Worm (Caenorhabditis elegans) whole organism, young adult: ENCODE results near the gene B0336.13.
A peak's percentile ranks its signal among the peaks of the same experiment; 100 is the strongest.

Experiments used
- B0019.2 ChIP-seq: fragments of 200-800 bp; sonication (Bioruptor generic); conservative IDR thresholded peaks from 2 replicates; pipeline ENCODE4 v1.3.6; 2022; ENCODE audit warnings: missing genetic modification reagents, missing genetic modification characterization, missing compliant biosample characterization
- B0336.3 ChIP-seq: fragments of 200-800 bp; sonication (Bioruptor generic); IDR thresholded peaks from 2 replicates; pipeline ENCODE4 v1.3.6; 2022; ENCODE audit warnings: missing genetic modification characterization, missing compliant biosample characterization
- D2030.7 ChIP-seq: fragments of 200-800 bp; sonication (Bioruptor generic); IDR thresholded peaks from 2 replicates; pipeline ENCODE4 v1.3.6; 2022; ENCODE audit warnings: missing genetic modification reagents, missing genetic modification characterization, missing compliant biosample characterization
- F33H1.4 ChIP-seq: fragments of 200-800 bp; sonication (Bioruptor generic); IDR thresholded peaks from 2 replicates; pipeline ENCODE4 v1.3.6; 2022; ENCODE audit warnings: missing genetic modification reagents, missing genetic modification characterization, missing compliant biosample characterization
- K12H6.12 ChIP-seq: fragments of 200-800 bp; sonication (Bioruptor generic); optimal IDR thresholded peaks from 2 replicates; lab custom pipeline; 2018; ENCODE audit warnings: mild to moderate bottlenecking, missing genetic modification characterization, missing compliant biosample characterization
- Y53F4B.3 ChIP-seq: fragments of 200-800 bp; sonication (Bioruptor generic); IDR thresholded peaks from 2 replicates; pipeline ENCODE4 v1.3.6; 2022; ENCODE audit warnings: missing genetic modification reagents, missing genetic modification characterization, missing compliant biosample characterization
- Y67H2A.10 ChIP-seq: fragments of 200-800 bp; sonication (Bioruptor generic); conservative IDR thresholded peaks from 2 replicates; pipeline ENCODE4 v1.3.6; 2022; ENCODE audit warnings: missing genetic modification reagents, missing genetic modification characterization, missing compliant biosample characterization
- Y95B8A.8 ChIP-seq: fragments of 200-800 bp; sonication (Bioruptor generic); IDR thresholded peaks from 2 replicates; pipeline ENCODE4 v1.3.6; 2022; ENCODE audit warnings: missing genetic modification reagents, missing genetic modification characterization, missing compliant biosample characterization
- ZK185.1 ChIP-seq: sonication (generic microtip); optimal IDR thresholded peaks from 2 replicates; lab custom pipeline; 2016; ENCODE audit warnings: mild to moderate bottlenecking, missing genetic modification characterization, missing compliant biosample characterization; ENCODE audit not compliant: poor library complexity, severe bottlenecking
- attf-3 ChIP-seq: fragments of 200-800 bp; sonication (Bioruptor generic); conservative IDR thresholded peaks from 2 replicates; pipeline ENCODE4 v1.3.6; 2022; ENCODE audit warnings: missing genetic modification reagents, missing genetic modification characterization, missing compliant biosample characterization
- attf-5 ChIP-seq: fragments of 200-800 bp; sonication (Bioruptor generic); optimal IDR thresholded peaks from 2 replicates; lab custom pipeline; 2018; ENCODE audit warnings: mild to moderate bottlenecking, missing genetic modification characterization, missing compliant biosample characterization
- cebp-1 ChIP-seq, 2 experiments: fragments of 200-800 bp in 1 of 2; sonication (Bioruptor generic) in 1 of 2; sonication (generic microtip) in 1 of 2; IDR thresholded peaks in 1 of 2; optimal IDR thresholded peaks in 1 of 2; 2 replicates each; pipeline versions ENCODE4 v1.3.6 to Lab custom; 2017 to 2022; ENCODE audit warnings: missing compliant biosample characterization in 2 of 2, missing genetic modification characterization in 2 of 2, mild to moderate bottlenecking in 1 of 2, missing genetic modification reagents in 1 of 2, moderate library complexity in 1 of 2
- cebp-2 ChIP-seq: fragments of 200-800 bp; sonication (Bioruptor generic); IDR thresholded peaks from 2 replicates; pipeline ENCODE4 v1.3.6; 2022; ENCODE audit warnings: missing genetic modification characterization, missing compliant biosample characterization
- ceh-100 ChIP-seq: fragments of 200-800 bp; sonication (Bioruptor generic); IDR thresholded peaks from 2 replicates; pipeline ENCODE4 v1.3.6; 2022; ENCODE audit warnings: missing genetic modification reagents, missing genetic modification characterization, missing compliant biosample characterization
- ceh-91 ChIP-seq: fragments of 200-800 bp; sonication (Bioruptor generic); IDR thresholded peaks from 2 replicates; pipeline ENCODE4 v1.3.6; 2022; ENCODE audit warnings: missing genetic modification reagents, missing genetic modification characterization, missing compliant biosample characterization
- die-1 ChIP-seq: sonication (generic microtip); optimal IDR thresholded peaks from 2 replicates; lab custom pipeline; 2016; ENCODE audit warnings: missing genotype, mild to moderate bottlenecking, missing genetic modification characterization, missing compliant biosample characterization
- dox-1 ChIP-seq: fragments of 200-800 bp; sonication (Bioruptor generic); IDR thresholded peaks from 2 replicates; pipeline ENCODE4 v1.3.6; 2022; ENCODE audit warnings: missing genetic modification reagents, missing genetic modification characterization, missing compliant biosample characterization
- dpl-1 ChIP-seq: fragments of 150-350 bp; optimal IDR thresholded peaks from 2 replicates; lab custom pipeline; 2014; ENCODE audit warnings: missing biosample characterization, missing genetic modification reagents, missing genetic modification characterization
- efl-1 ChIP-seq: fragments of 150-350 bp; optimal IDR thresholded peaks from 2 replicates; lab custom pipeline; 2014; ENCODE audit warnings: missing biosample characterization, missing genetic modification reagents, missing genetic modification characterization
- egl-18 ChIP-seq: fragments of 200-800 bp; sonication (Bioruptor generic); IDR thresholded peaks from 2 replicates; pipeline ENCODE4 v1.3.6; 2022; ENCODE audit warnings: missing genetic modification reagents, missing genetic modification characterization, missing compliant biosample characterization
- him-1 ChIP-seq: sonication (generic microtip); optimal IDR thresholded peaks from 2 replicates; lab custom pipeline; 2016; ENCODE audit warnings: missing genotype, missing genetic modification reagents, missing genetic modification characterization, missing compliant biosample characterization
- hmg-1.2 ChIP-seq: fragments of 200-800 bp; sonication (Bioruptor generic); IDR thresholded peaks from 2 replicates; pipeline ENCODE4 v1.3.6; 2022; ENCODE audit warnings: missing genetic modification reagents, missing genetic modification characterization, missing compliant biosample characterization
- hrde-1 ChIP-seq: sonication (generic microtip); optimal IDR thresholded peaks from 2 replicates; lab custom pipeline; 2016; ENCODE audit warnings: missing genetic modification characterization, mild to moderate bottlenecking, missing compliant biosample characterization, moderate library complexity, missing genotype, missing genetic modification reagents, borderline replicate concordance
- lin-40 ChIP-seq: sonication (generic microtip); optimal IDR thresholded peaks from 2 replicates; lab custom pipeline; 2016; ENCODE audit warnings: missing genetic modification characterization, mild to moderate bottlenecking, missing compliant biosample characterization, missing genotype, missing genetic modification reagents
- lin-54 ChIP-seq: fragments of 200-800 bp; sonication (Bioruptor generic); optimal IDR thresholded peaks from 2 replicates; lab custom pipeline; 2018; ENCODE audit warnings: mild to moderate bottlenecking, missing genetic modification characterization, missing compliant biosample characterization
- lir-1 ChIP-seq: fragments of 200-800 bp; sonication (Bioruptor generic); conservative IDR thresholded peaks from 2 replicates; pipeline ENCODE4 v1.3.6; 2022; ENCODE audit warnings: missing genetic modification reagents, missing genetic modification characterization, missing compliant biosample characterization
- lsl-1 ChIP-seq: fragments of 200-800 bp; sonication (Bioruptor generic); optimal IDR thresholded peaks from 2 replicates; lab custom pipeline; 2018; ENCODE audit warnings: mild to moderate bottlenecking, missing genetic modification characterization, moderate library complexity, missing compliant biosample characterization
- madf-6 ChIP-seq: fragments of 200-800 bp; sonication (Bioruptor generic); IDR thresholded peaks from 2 replicates; pipeline ENCODE4 v1.3.6; 2022; ENCODE audit warnings: missing genetic modification reagents, missing genetic modification characterization, missing compliant biosample characterization
- madf-8 ChIP-seq: fragments of 200-800 bp; sonication (Bioruptor generic); conservative IDR thresholded peaks from 2 replicates; pipeline ENCODE4 v1.3.6; 2022; ENCODE audit warnings: missing genetic modification reagents, missing genetic modification characterization, missing compliant biosample characterization
- mcd-1 ChIP-seq: fragments of 200-800 bp; sonication (Bioruptor generic); IDR thresholded peaks from 2 replicates; pipeline ENCODE4 v1.3.6; 2022; ENCODE audit warnings: missing genetic modification reagents, missing genetic modification characterization, missing compliant biosample characterization
- mes-4 ChIP-seq: sonication (generic microtip); optimal IDR thresholded peaks from 2 replicates; lab custom pipeline; 2016; ENCODE audit warnings: missing genotype, missing genetic modification characterization, missing compliant biosample characterization
- mxl-1 ChIP-seq: sonication (generic microtip); optimal IDR thresholded peaks from 2 replicates; lab custom pipeline; 2016; ENCODE audit warnings: missing genetic modification characterization, missing compliant biosample characterization
- nhr-80 ChIP-seq: sonication (generic microtip); optimal IDR thresholded peaks from 2 replicates; lab custom pipeline; 2016; ENCODE audit warnings: missing genetic modification characterization, missing compliant biosample characterization
- pbrm-1 ChIP-seq: fragments of 200-800 bp; sonication (Bioruptor generic); IDR thresholded peaks from 2 replicates; pipeline ENCODE4 v1.3.6; 2022; ENCODE audit warnings: missing genetic modification reagents, missing genetic modification characterization, missing compliant biosample characterization
- pha-4 ChIP-seq: fragments of 150-350 bp; sonication (generic microtip); optimal IDR thresholded peaks from 2 replicates; lab custom pipeline; 2014; ENCODE audit warnings: missing biosample characterization, missing genetic modification reagents, missing genetic modification characterization
- sea-2 ChIP-seq: fragments of 200-800 bp; sonication (Bioruptor generic); IDR thresholded peaks from 2 replicates; pipeline ENCODE4 v1.3.6; 2022; ENCODE audit warnings: missing genetic modification characterization, missing compliant biosample characterization
- snpc-1.1 ChIP-seq: sonication (generic microtip); optimal IDR thresholded peaks from 2 replicates; lab custom pipeline; 2017; ENCODE audit warnings: missing genetic modification characterization, mild to moderate bottlenecking, missing compliant biosample characterization, antibody characterized with exemption, moderate library complexity, missing genotype, missing genetic modification reagents; ENCODE audit not compliant: insufficient read depth
- snpc-3.4 ChIP-seq: sonication (generic microtip); optimal IDR thresholded peaks from 2 replicates; lab custom pipeline; 2017; ENCODE audit warnings: missing genetic modification characterization, mild to moderate bottlenecking, missing compliant biosample characterization, antibody characterized with exemption, moderate library complexity, missing genotype, missing genetic modification reagents
- tbp1 ChIP-seq: fragments of 200-800 bp; sonication (Bioruptor generic); optimal IDR thresholded peaks from 2 replicates; lab custom pipeline; 2018; ENCODE audit warnings: mild to moderate bottlenecking, missing genetic modification characterization, missing compliant biosample characterization
- unc-62 ChIP-seq: fragments of 150-350 bp; optimal IDR thresholded peaks from 2 replicates; lab custom pipeline; 2014; ENCODE audit warnings: missing biosample characterization, missing genetic modification reagents, missing genetic modification characterization
- xnd-1 ChIP-seq: sonication (generic microtip); optimal IDR thresholded peaks from 2 replicates; lab custom pipeline; 2016; ENCODE audit warnings: missing genotype, missing genetic modification reagents, missing genetic modification characterization, missing compliant biosample characterization
- ztf-18 ChIP-seq: sonication (generic microtip); optimal IDR thresholded peaks from 2 replicates; lab custom pipeline; 2016; ENCODE audit warnings: missing genotype, mild to moderate bottlenecking, missing genetic modification characterization, missing compliant biosample characterization
- ztf-26 ChIP-seq: sonication (generic microtip); optimal IDR thresholded peaks from 2 replicates; lab custom pipeline; 2017; ENCODE audit warnings: missing genetic modification characterization, missing compliant biosample characterization
- ztf-28 ChIP-seq: fragments of 200-800 bp; sonication (Bioruptor generic); IDR thresholded peaks from 2 replicates; pipeline ENCODE4 v1.3.6; 2022; ENCODE audit warnings: missing genetic modification reagents, missing genetic modification characterization, missing compliant biosample characterization

B0336.13 gene

ce11 chrIII:5688246-5688645 is 5.6 kb upstream of the B0336.13 start:
- TF ChIP-seq attf-3 (GFP tag; lab: Robert Waterston, UW) (0 out of 2 replicates have a peak, but pooled peaks have one; percentile 13), attf-5 (peak; percentile 5), dpl-1 (GFP tag; lab: Kevin White, UChicago) (no peak), K12H6.12 (tag; lab: Kevin White, UChicago) (peak; percentile 47), ZK185.1 (tag; lab: Kevin White, UChicago) (peak; percentile 6), hmg-1.2 (GFP tag; lab: Robert Waterston, UW) (peak; percentile 44; the same call in 1 of the 2 replicates), nhr-80 (peak; percentile 40), ztf-26 (no peak), cebp-1 (GFP tag; IDR thresholded peaks at IDR 0.05; lab: Robert Waterston, UW) (no peak), cebp-1 (tag; optimal IDR thresholded peaks at IDR 0.05; lab: Kevin White, UChicago) (peak; percentile 67), tbp1 (no peak)

- TF ChIP-seq dpl-1 (GFP tag; lab: Kevin White, UChicago) (no peak), ztf-18 (tag; lab: Kevin White, UChicago) (no peak), cebp-2 (GFP tag; lab: Robert Waterston, UW) (no peak), him-1 (no peak), hrde-1 (tag; lab: Kevin White, UChicago) (no peak), pha-4 (tag; lab: Kevin White, UChicago) (no peak)
Observed at ce11 chrIII:5691826-5692225, 2.0 kb upstream of the B0336.13 start.

ce11 chrIII:5692690-5693089 is 1.1 kb upstream of the B0336.13 start, which contains the start of the genes abi-1 and arle-14:
Gene abi-1 (minus strand): TSS chrIII:5692740.
Gene arle-14 (plus strand): TSS chrIII:5692906.
- TF ChIP-seq lin-54 (peak; percentile 7), lsl-1 (GFP tag; lab: Kevin White, UChicago) (peak; percentile 33), madf-8 (0 out of 2 replicates have a peak, but pooled peaks have one; percentile 18), Y53F4B.3 (GFP tag; lab: Robert Waterston, UW) (no peak), mcd-1 (GFP tag; lab: Robert Waterston, UW) (0 out of 2 replicates have a peak, but pooled peaks have one; percentile 25), unc-62 (GFP tag; lab: Kevin White, UChicago) (no peak), snpc-3.4 (tag; lab: Kevin White, UChicago) (peak; percentile 29), egl-18 (no peak), madf-6 (GFP tag; lab: Robert Waterston, UW) (peak; percentile 75; the same call in 1 of the 2 replicates), sea-2 (no peak), snpc-1.1 (tag; lab: Kevin White, UChicago) (peak; percentile 51), efl-1 (GFP tag; lab: Kevin White, UChicago) (peak; percentile 81), dpl-1 (GFP tag; lab: Kevin White, UChicago) (peak; percentile 23), ceh-100 (no peak), D2030.7 (GFP tag; lab: Robert Waterston, UW) (peak; percentile 16; the same call in 1 of the 2 replicates), ceh-91 (0 out of 2 replicates have a peak, but pooled peaks have one; percentile 16), pbrm-1 (GFP tag; lab: Robert Waterston, UW) (no peak), F33H1.4 (GFP tag; lab: Robert Waterston, UW) (peak; percentile 43; the same call in 1 of the 2 replicates), lir-1 (GFP tag; lab: Robert Waterston, UW) (no peak)

- TF ChIP-seq mxl-1 (tag; lab: Kevin White, UChicago) (no peak), snpc-3.4 (tag; lab: Kevin White, UChicago) (no peak), xnd-1 (tag; lab: Kevin White, UChicago) (no peak), nhr-80 (no peak), ztf-28 (no peak), mes-4 (no peak), Y95B8A.8 (no peak), B0019.2 (GFP tag; lab: Robert Waterston, UW) (no peak), B0336.3 (no peak), dox-1 (GFP tag; lab: Robert Waterston, UW) (no peak), die-1 (tag; lab: Kevin White, UChicago) (no peak), Y67H2A.10 (GFP tag; lab: Robert Waterston, UW) (no peak), lin-40 (no peak)
Observed at ce11 chrIII:5697266-5697665, 3.4 kb downstream of the B0336.13 start, which contains the start of gene B0336.7. Gene B0336.7 (minus strand): TSS chrIII:5697366.
